Worm (Caenorhabditis elegans) whole organism, L1 larva: ENCODE results near the gene nra-1.

Experiments used
- aly-2 ChIP-seq: fragments of 150-350 bp; optimal IDR thresholded peaks from 2 replicates; lab custom pipeline; 2014; ENCODE audit warnings: missing biosample characterization, missing genetic modification characterization
- ceh-82 ChIP-seq, 3 experiments: fragments of 150-350 bp in 1 of 3; sonication (generic microtip) in 2 of 3; optimal IDR thresholded peaks; 2 replicates each; lab custom pipeline; 2014 to 2017; ENCODE audit warnings: missing biosample characterization in 3 of 3, missing genetic modification characterization in 3 of 3
- egl-27 ChIP-seq, 2 experiments: fragments of 150-350 bp in 1 of 2; sonication (generic microtip); optimal IDR thresholded peaks; 3 replicates each; lab custom pipeline; 2017 to 2018; ENCODE audit warnings: missing biosample characterization in 2 of 2, missing genetic modification characterization in 2 of 2, missing genetic modification reagents in 2 of 2
- fkh-4 ChIP-seq: sonication (generic microtip); optimal IDR thresholded peaks from 2 replicates; lab custom pipeline; 2016; ENCODE audit warnings: missing compliant biosample characterization, missing genetic modification characterization, borderline replicate concordance
- fos-1 ChIP-seq: fragments of 150-350 bp; optimal IDR thresholded peaks from 2 replicates; lab custom pipeline; 2014; ENCODE audit warnings: missing biosample characterization, missing genetic modification characterization
- jun-1 ChIP-seq: fragments of 150-350 bp; optimal IDR thresholded peaks from 2 replicates; lab custom pipeline; 2014; ENCODE audit warnings: missing biosample characterization, missing genetic modification reagents, missing genetic modification characterization
- lin-13 ChIP-seq: fragments of 150-350 bp; optimal IDR thresholded peaks from 2 replicates; lab custom pipeline; 2014; ENCODE audit warnings: missing biosample characterization, missing genetic modification reagents, missing genetic modification characterization
- lin-39 ChIP-seq: fragments of 150-350 bp; optimal IDR thresholded peaks from 2 replicates; lab custom pipeline; 2014; ENCODE audit warnings: missing biosample characterization, missing genetic modification reagents, missing genetic modification characterization
- mdl-1 ChIP-seq, 2 experiments: fragments of 150-350 bp; optimal IDR thresholded peaks; 2 replicates each; lab custom pipeline; 2014 to 2017; ENCODE audit warnings: missing biosample characterization in 2 of 2, missing genetic modification characterization in 2 of 2, inconsistent platforms in 1 of 2
- mep-1 ChIP-seq: fragments of 150-350 bp; optimal IDR thresholded peaks from 2 replicates; lab custom pipeline; 2014; ENCODE audit warnings: missing biosample characterization, missing genetic modification characterization
- rnt-1 ChIP-seq: sonication (generic microtip); optimal IDR thresholded peaks from 2 replicates; lab custom pipeline; 2016; ENCODE audit warnings: mild to moderate bottlenecking, missing genetic modification characterization, moderate library complexity, missing compliant biosample characterization

ce11 chrIV:17280441-17280939, 3.5 kb downstream of the nra-1 start:
- TF ChIP-seq egl-27 (tag; optimal IDR thresholded peaks at IDR 0.05; lab: Kevin White, UChicago) (no peak), aly-2 (tag; lab: Kevin White, UChicago) (no peak), mep-1 (no peak), mdl-1 (tag; optimal IDR thresholded peaks at IDR 0.05; lab: Kevin White, UChicago) (no peak), jun-1 (tag; lab: Kevin White, UChicago) (no peak), lin-39 (tag; lab: Kevin White, UChicago) (no peak), ceh-82 (tag; optimal IDR thresholded peaks at IDR 0.05; lab: Kevin White, UChicago) (no peak), fos-1 (no peak), lin-13 (GFP tag; lab: Kevin White, UChicago) (no peak), rnt-1 (peak; percentile 16), fkh-4 (tag; lab: Kevin White, UChicago) (no peak)
